Worm (Caenorhabditis elegans): ENCODE results near the gene pdcd-2.
A peak's percentile ranks its signal among the peaks of the same experiment; 100 is the strongest.

Gene pdcd-2

DNA sequence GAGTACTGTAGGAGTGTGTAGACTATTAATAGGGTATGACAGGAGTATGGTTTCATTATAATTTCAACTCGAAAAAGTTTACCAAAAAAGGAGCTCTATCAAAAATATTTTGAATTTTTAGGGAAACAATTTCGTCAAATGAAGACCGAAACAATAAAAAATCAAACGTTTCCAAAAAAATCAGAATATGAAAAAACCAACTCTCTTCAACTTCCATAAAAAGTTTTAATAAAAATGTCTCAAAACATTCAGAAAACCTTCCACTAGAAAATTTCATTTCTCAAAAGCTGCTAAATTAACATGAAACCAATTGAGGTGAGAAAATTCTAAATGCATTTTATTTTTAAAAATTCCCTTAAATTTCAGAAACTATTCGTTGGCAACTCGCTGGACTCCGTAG lies 47.3 kb downstream of the pdcd-2 start, which contains the start of gene ckb-3:
TSS of gene ckb-3 (plus strand) at position 301 of the 400 bp plus-strand sequence.
- TF ChIP-seq W03F9.2 (tag; optimal IDR thresholded peaks at IDR 0.05) (no peak), dao-5 (tag; optimal IDR thresholded peaks at IDR 0.05) (no peak), him-1 (tag; optimal IDR thresholded peaks at IDR 0.05) (no peak)

DNA sequence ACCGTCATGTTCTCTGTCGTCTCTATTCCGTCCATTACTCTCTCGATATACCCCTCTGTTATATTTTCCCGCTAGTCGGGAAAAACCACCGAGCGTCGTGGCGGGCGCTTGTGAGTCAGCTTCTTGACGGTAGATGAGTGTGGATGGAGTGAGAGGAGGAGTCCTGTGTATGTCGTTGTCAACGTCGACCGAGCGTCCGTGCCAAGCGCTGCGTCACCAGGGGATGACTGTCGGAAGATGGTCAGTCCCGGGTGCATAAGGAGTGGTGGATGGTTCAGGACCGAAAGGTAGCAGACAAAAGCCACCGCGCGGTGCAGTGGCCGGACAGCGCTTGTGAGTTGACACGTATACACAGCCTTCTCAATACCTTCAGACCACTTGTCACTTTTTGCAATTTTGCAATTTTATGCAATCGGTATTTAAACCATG lies 48.5 kb downstream of the pdcd-2 start:
- peak; percentile 75 for TF ChIP-seq dao-5 (tag; optimal IDR thresholded peaks at IDR 0.05)

DNA sequence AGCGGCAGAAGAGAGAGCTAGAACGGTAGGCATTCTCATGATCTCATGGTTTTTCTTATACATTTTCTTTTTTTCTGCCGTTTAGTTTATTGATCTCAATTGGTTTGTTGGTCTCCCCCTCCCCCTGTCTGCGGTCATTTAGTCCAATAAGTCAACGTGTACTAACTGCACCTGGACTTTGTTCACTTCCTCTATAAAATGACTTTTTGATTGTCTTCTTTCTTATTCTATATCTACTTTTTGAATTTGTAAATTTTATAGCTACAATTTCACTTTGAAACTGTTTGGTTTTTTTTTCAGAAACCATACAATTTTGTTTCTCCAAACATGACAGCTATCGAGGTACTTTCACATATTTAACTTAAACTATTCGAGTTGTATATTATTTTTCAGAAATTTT lies 50.2 kb downstream of the pdcd-2 start, which contains the start of gene ckb-2:
TSS of gene ckb-2 (plus strand) at position 301 of the 400 bp plus-strand sequence.
- TF ChIP-seq W03F9.2 (tag; optimal IDR thresholded peaks at IDR 0.05) (no peak), him-1 (tag; optimal IDR thresholded peaks at IDR 0.05) (no peak), dao-5 (tag; optimal IDR thresholded peaks at IDR 0.05) (no peak)
